Fruit fly (Drosophila melanogaster) whole organism, embryonic: ENCODE data around the gene Cyp313a1.
A peak's percentile ranks its signal among the peaks of the same experiment; 100 is the strongest.

Experiments used
- Antp ChIP-seq: fragments of 200-800 bp; sonication (Bioruptor generic); optimal IDR thresholded peaks from 3 replicates; lab custom pipeline; 2016; ENCODE audit warnings: missing biosample characterization, missing genetic modification characterization
- Asciz ChIP-seq: fragments of 200-800 bp; sonication (Bioruptor generic); optimal IDR thresholded peaks from 2 replicates; lab custom pipeline; 2017; ENCODE audit warnings: missing biosample characterization, mild to moderate bottlenecking, missing genetic modification characterization, missing genetic modification reagents
- B-H1 ChIP-seq: fragments of 200-800 bp; sonication (Bioruptor generic); IDR thresholded peaks from 3 replicates; pipeline ENCODE4 v1.3.6; 2022; ENCODE audit warnings: missing biosample characterization, missing genetic modification characterization
- CG10274 ChIP-seq: fragments of 200-800 bp; sonication (Bioruptor generic); optimal IDR thresholded peaks from 3 replicates; lab custom pipeline; 2017; ENCODE audit warnings: missing biosample characterization, mild to moderate bottlenecking, missing genetic modification characterization
- CG10565 ChIP-seq: fragments of 200-800 bp; sonication (Bioruptor generic); optimal IDR thresholded peaks from 3 replicates; lab custom pipeline; 2016; ENCODE audit warnings: missing biosample characterization, mild to moderate bottlenecking, missing genetic modification characterization
- CG10654 ChIP-seq: fragments of 200-800 bp; sonication (Bioruptor generic); optimal IDR thresholded peaks from 2 replicates; lab custom pipeline; 2016; ENCODE audit warnings: missing biosample characterization, missing genetic modification characterization
- CG10979 ChIP-seq: fragments of 200-800 bp; sonication (Bioruptor generic); optimal IDR thresholded peaks from 2 replicates; lab custom pipeline; 2018; ENCODE audit warnings: missing biosample characterization, mild to moderate bottlenecking, missing genetic modification characterization, moderate library complexity
- CG11093 ChIP-seq: fragments of 200-800 bp; sonication (Bioruptor generic); IDR thresholded peaks from 3 replicates; pipeline ENCODE4 v1.3.6; 2022; ENCODE audit warnings: missing biosample characterization, missing genetic modification characterization
- CG12299 ChIP-seq: fragments of 200-800 bp; sonication (Bioruptor generic); optimal IDR thresholded peaks from 2 replicates; lab custom pipeline; 2018; ENCODE audit warnings: missing biosample characterization, mild to moderate bottlenecking, missing genetic modification characterization
- CG15011 ChIP-seq: fragments of 200-800 bp; sonication (Bioruptor generic); optimal IDR thresholded peaks from 3 replicates; lab custom pipeline; 2018; ENCODE audit warnings: missing biosample characterization, mild to moderate bottlenecking, missing genetic modification characterization
- CG15269 ChIP-seq: fragments of 200-800 bp; sonication (Bioruptor generic); optimal IDR thresholded peaks from 2 replicates; lab custom pipeline; 2018; ENCODE audit warnings: missing biosample characterization, mild to moderate bottlenecking, missing genetic modification characterization, moderate library complexity
- CG17361 ChIP-seq: fragments of 200-800 bp; sonication (Bioruptor generic); IDR thresholded peaks from 3 replicates; pipeline ENCODE4 v1.3.6; 2022; ENCODE audit warnings: missing biosample characterization, missing genetic modification characterization
- CG17612 ChIP-seq: fragments of 200-800 bp; sonication (Bioruptor generic); IDR thresholded peaks from 2 replicates; pipeline ENCODE4 v1.3.6; 2022; ENCODE audit warnings: missing biosample characterization, missing genetic modification characterization
- CG2678 ChIP-seq: fragments of 200-800 bp; sonication (Bioruptor generic); optimal IDR thresholded peaks from 3 replicates; lab custom pipeline; 2019; ENCODE audit warnings: missing biosample characterization, mild to moderate bottlenecking, missing genetic modification characterization, moderate library complexity
- CG3995 ChIP-seq: fragments of 200-800 bp; sonication (Bioruptor generic); optimal IDR thresholded peaks from 3 replicates; lab custom pipeline; 2016; ENCODE audit warnings: missing biosample characterization, missing genetic modification characterization
- CG4820 ChIP-seq: fragments of 200-800 bp; sonication (Bioruptor generic); optimal IDR thresholded peaks from 3 replicates; lab custom pipeline; 2016; ENCODE audit warnings: missing biosample characterization, missing genetic modification characterization
- CG6175 ChIP-seq: fragments of 200-800 bp; sonication (Bioruptor generic); IDR thresholded peaks from 3 replicates; pipeline ENCODE4 v1.3.6; 2022; ENCODE audit warnings: missing biosample characterization, missing genetic modification characterization
- CG6765 ChIP-seq: fragments of 200-800 bp; sonication (Bioruptor generic); optimal IDR thresholded peaks from 3 replicates; lab custom pipeline; 2017; ENCODE audit warnings: missing biosample characterization, mild to moderate bottlenecking, missing genetic modification characterization
- CG6791 ChIP-seq: fragments of 200-800 bp; sonication (Bioruptor generic); IDR thresholded peaks from 3 replicates; pipeline ENCODE4 v1.3.6; 2022; ENCODE audit warnings: missing biosample characterization, missing genetic modification characterization; ENCODE audit not compliant: partially characterized antibody
- CG7745 ChIP-seq: fragments of 200-800 bp; sonication (Bioruptor generic); optimal IDR thresholded peaks from 2 replicates; lab custom pipeline; 2018; ENCODE audit warnings: missing biosample characterization, mild to moderate bottlenecking, missing genetic modification characterization, moderate library complexity
- CG7963 ChIP-seq: fragments of 200-800 bp; sonication (Bioruptor generic); IDR thresholded peaks from 3 replicates; pipeline ENCODE4 v1.3.6; 2022; ENCODE audit warnings: missing biosample characterization, missing genetic modification characterization; ENCODE audit not compliant: partially characterized antibody
- CG8281 ChIP-seq: fragments of 200-800 bp; sonication (Bioruptor generic); optimal IDR thresholded peaks from 2 replicates; lab custom pipeline; 2018; ENCODE audit warnings: missing biosample characterization, mild to moderate bottlenecking, missing genetic modification characterization, moderate library complexity
- CG9215 ChIP-seq: fragments of 200-800 bp; sonication (Bioruptor generic); IDR thresholded peaks from 2 replicates; pipeline ENCODE4 v1.3.6; 2022; ENCODE audit warnings: missing biosample characterization, missing genetic modification characterization
- Ets97D ChIP-seq: fragments of 200-800 bp; sonication (Bioruptor generic); optimal IDR thresholded peaks from 3 replicates; lab custom pipeline; 2016; ENCODE audit warnings: missing biosample characterization, missing genetic modification characterization
- GATAe ChIP-seq: fragments of 200-800 bp; sonication (Bioruptor generic); conservative IDR thresholded peaks from 2 replicates; pipeline ENCODE4 v1.3.6; 2022; ENCODE audit warnings: missing biosample characterization, missing genetic modification characterization
- HLH3B ChIP-seq: fragments of 200-800 bp; sonication (Bioruptor generic); IDR thresholded peaks from 2 replicates; pipeline ENCODE4 v1.3.6; 2022; ENCODE audit warnings: missing biosample characterization, missing genetic modification characterization
- HLHmδ ChIP-seq: fragments of 200-800 bp; sonication (Bioruptor generic); optimal IDR thresholded peaks from 2 replicates; lab custom pipeline; 2018; ENCODE audit warnings: missing biosample characterization, mild to moderate bottlenecking, missing genetic modification characterization, moderate library complexity
- Hey ChIP-seq: fragments of 200-800 bp; sonication (Bioruptor generic); optimal IDR thresholded peaks from 3 replicates; lab custom pipeline; 2018; ENCODE audit warnings: missing biosample characterization, mild to moderate bottlenecking, missing genetic modification characterization
- HmgZ ChIP-seq: fragments of 200-800 bp; sonication (Bioruptor generic); optimal IDR thresholded peaks from 2 replicates; lab custom pipeline; 2018; ENCODE audit warnings: missing biosample characterization, mild to moderate bottlenecking, missing genetic modification characterization
- Pdp1 ChIP-seq, 2 experiments: fragments of 200-800 bp; sonication (Bioruptor generic); optimal IDR thresholded peaks; 3 replicates each; lab custom pipeline; 2016; ENCODE audit warnings: missing biosample characterization in 2 of 2, missing genetic modification characterization in 2 of 2, mild to moderate bottlenecking in 1 of 2, moderate library complexity in 1 of 2
- Scr ChIP-seq: fragments of 200-800 bp; sonication (Bioruptor generic); IDR thresholded peaks from 2 replicates; pipeline ENCODE4 v1.3.6; 2022; ENCODE audit warnings: missing biosample characterization, missing genetic modification characterization; ENCODE audit not compliant: partially characterized antibody
- Sox100B ChIP-seq: fragments of 200-800 bp; sonication (Bioruptor generic); optimal IDR thresholded peaks from 3 replicates; lab custom pipeline; 2018; ENCODE audit warnings: missing biosample characterization, mild to moderate bottlenecking, missing genetic modification characterization
- TFAM ChIP-seq: fragments of 200-800 bp; sonication (Bioruptor generic); optimal IDR thresholded peaks from 2 replicates; lab custom pipeline; 2017; ENCODE audit warnings: missing biosample characterization, missing genetic modification characterization, inconsistent platforms
- Taf1 ChIP-seq: fragments of 200-800 bp; sonication (Bioruptor generic); IDR thresholded peaks from 2 replicates; pipeline ENCODE4 v1.3.6; 2022; ENCODE audit warnings: missing biosample characterization, missing genetic modification characterization
- ac ChIP-seq: fragments of 200-800 bp; sonication (Bioruptor generic); optimal IDR thresholded peaks from 3 replicates; lab custom pipeline; 2017; ENCODE audit warnings: missing biosample characterization, mild to moderate bottlenecking, missing genetic modification characterization
- ase ChIP-seq: fragments of 200-800 bp; sonication (Bioruptor generic); IDR thresholded peaks from 3 replicates; pipeline ENCODE4 v1.3.6; 2022; ENCODE audit warnings: missing biosample characterization, missing genetic modification characterization
- cad ChIP-seq: fragments of >200 bp; optimal IDR thresholded peaks from 2 replicates; lab custom pipeline; 2017; ENCODE audit warnings: missing biosample characterization, missing genetic modification characterization
- ci ChIP-seq: fragments of 200-800 bp; sonication (Bioruptor generic); IDR thresholded peaks from 3 replicates; pipeline ENCODE4 v1.3.6; 2022; ENCODE audit warnings: missing biosample characterization, missing genetic modification characterization
- crp ChIP-seq, 2 experiments: fragments of 200-800 bp; sonication (Bioruptor generic); optimal IDR thresholded peaks; 2 replicates in 1 of 2; 3 replicates in 1 of 2; lab custom pipeline; 2017; ENCODE audit warnings: missing biosample characterization in 2 of 2, missing genetic modification characterization in 2 of 2, mild to moderate bottlenecking in 1 of 2, moderate library complexity in 1 of 2
- dpn ChIP-seq, 2 experiments: fragments of 200-800 bp; sonication (Bioruptor generic); optimal IDR thresholded peaks; 3 replicates each; lab custom pipeline; 2016; ENCODE audit warnings: missing biosample characterization in 2 of 2, missing genetic modification characterization in 2 of 2
- ewg ChIP-seq: fragments of 200-800 bp; sonication (Bioruptor generic); optimal IDR thresholded peaks from 3 replicates; lab custom pipeline; 2017; ENCODE audit warnings: mild to moderate bottlenecking, missing biosample characterization, missing genetic modification reagents, missing genetic modification characterization
- grn ChIP-seq: fragments of 200-800 bp; sonication (Bioruptor generic); optimal IDR thresholded peaks from 3 replicates; lab custom pipeline; 2017; ENCODE audit warnings: missing biosample characterization, missing genetic modification characterization
- lilli ChIP-seq: fragments of 200-800 bp; sonication (Bioruptor generic); optimal IDR thresholded peaks from 3 replicates; lab custom pipeline; 2016; ENCODE audit warnings: missing biosample characterization, missing genetic modification characterization
- nmo ChIP-seq: fragments of 200-800 bp; sonication (Bioruptor generic); optimal IDR thresholded peaks from 2 replicates; lab custom pipeline; 2018; ENCODE audit warnings: missing biosample characterization, mild to moderate bottlenecking, missing genetic modification characterization, moderate library complexity
- phol ChIP-seq: fragments of 200-800 bp; sonication (Bioruptor generic); optimal IDR thresholded peaks from 3 replicates; lab custom pipeline; 2018; ENCODE audit warnings: missing biosample characterization, mild to moderate bottlenecking, missing genetic modification characterization, moderate library complexity
- psq ChIP-seq: fragments of 200-800 bp; sonication (Bioruptor generic); optimal IDR thresholded peaks from 2 replicates; lab custom pipeline; 2017; ENCODE audit warnings: missing biosample characterization, missing genetic modification characterization
- shn ChIP-seq: fragments of 200-800 bp; sonication (Bioruptor generic); optimal IDR thresholded peaks from 3 replicates; lab custom pipeline; 2016; ENCODE audit warnings: missing biosample characterization, missing genetic modification characterization
- so ChIP-seq: fragments of 200-800 bp; sonication (Bioruptor generic); IDR thresholded peaks from 3 replicates; pipeline ENCODE4 v1.3.6; 2022; ENCODE audit warnings: missing biosample characterization, missing genetic modification characterization
- vvl ChIP-seq: fragments of 200-800 bp; sonication (Bioruptor generic); IDR thresholded peaks from 2 replicates; pipeline ENCODE4 v1.3.6; 2022; ENCODE audit warnings: missing biosample characterization, missing genetic modification characterization
- zen2 ChIP-seq: fragments of 200-800 bp; sonication (Bioruptor generic); IDR thresholded peaks from 3 replicates; pipeline ENCODE4 v1.3.6; 2022; ENCODE audit warnings: missing biosample characterization, missing genetic modification characterization; ENCODE audit not compliant: partially characterized antibody

Cyp313a1 gene

dm6 chr3R:14558383-14558883 is 37.6 kb downstream of the Cyp313a1 start (continued):
- TF ChIP-seq psq (peak; percentile 63), CG15011 (GFP tag; lab: Kevin White, UChicago) (peak; percentile 92), GATAe (GFP tag; lab: Robert Waterston, UW) (no peak), CG12299 (peak; percentile 88), Hey (tag; lab: Kevin White, UChicago) (peak; percentile 30), Sox100B (GFP tag; lab: Kevin White, UChicago) (peak; percentile 97), CG11093 (GFP tag; lab: Robert Waterston, UW) (peak; percentile 71), Taf1 (GFP tag; lab: Robert Waterston, UW) (peak; percentile 68), CG3995 (peak; percentile 67), Asciz (GFP tag; lab: Kevin White, UChicago) (peak; percentile 93), dpn (GFP tag; optimal IDR thresholded peaks at IDR 0.05; lab: Kevin White, UChicago) (peak; percentile 89 to 93), CG6765 (GFP tag; lab: Kevin White, UChicago) (peak; percentile 88), Pdp1 (GFP tag; optimal IDR thresholded peaks at IDR 0.05; lab: Kevin White, UChicago) (peak; percentile 82), HLH3B (GFP tag; lab: Robert Waterston, UW) (peak; percentile 91), so (GFP tag; lab: Robert Waterston, UW) (peak; percentile 87; the same call in 1 of the 3 replicates), CG10979 (tag; lab: Kevin White, UChicago) (peak; percentile 90), ci (GFP tag; lab: Robert Waterston, UW) (peak; percentile 88), nmo (peak; percentile 96), phol (tag; lab: Kevin White, UChicago) (peak; percentile 95), Antp (peak; percentile 87), CG6791 (GFP tag; lab: Robert Waterston, UW) (no peak), CG15269 (tag; lab: Kevin White, UChicago) (peak; percentile 95), cad (GFP tag; lab: Kevin White, UChicago) (no peak), Scr (GFP tag; lab: Robert Waterston, UW) (no peak), CG7745 (tag; lab: Kevin White, UChicago) (no peak), lilli (GFP tag; lab: Kevin White, UChicago) (peak; percentile 94), HLHmδ (no peak), B-H1 (peak; percentile 83), HmgZ (tag; lab: Kevin White, UChicago) (peak; percentile 93), CG17612 (peak; percentile 63), grn (GFP tag; lab: Kevin White, UChicago) (peak; percentile 38), TFAM (GFP tag; lab: Kevin White, UChicago) (no peak), CG10274 (GFP tag; lab: Kevin White, UChicago) (peak; percentile 85), CG4820 (GFP tag; lab: Kevin White, UChicago) (peak; percentile 89), CG7963 (no peak), CG10565 (GFP tag; lab: Kevin White, UChicago) (peak; percentile 52), crp (GFP tag; optimal IDR thresholded peaks at IDR 0.05; lab: Kevin White, UChicago) (peak in 1 of 2 experiments; percentile 51), ac (GFP tag; lab: Kevin White, UChicago) (peak; percentile 14), zen2 (no peak), CG8281 (tag; lab: Kevin White, UChicago) (peak; percentile 65), Ets97D (GFP tag; lab: Kevin White, UChicago) (peak; percentile 65), CG17361 (GFP tag; lab: Robert Waterston, UW) (peak; percentile 95), CG6175 (GFP tag; lab: Robert Waterston, UW) (peak; percentile 39; the same call in 1 of the 3 replicates), ase (peak; percentile 77; the same call in 2 of the 3 replicates), shn (GFP tag; lab: Kevin White, UChicago) (peak; percentile 88), CG9215 (GFP tag; lab: Robert Waterston, UW) (peak; percentile 82), vvl (GFP tag; lab: Robert Waterston, UW) (peak; percentile 92), CG10654 (peak; percentile 84), ewg (GFP tag; lab: Kevin White, UChicago) (peak; percentile 96), CG2678 (tag; lab: Kevin White, UChicago) (peak; percentile 96)
